Fruit fly (Drosophila melanogaster) whole organism: ENCODE data around the gene sqz.

Experiments
- Dll ChIP-seq: fragments of >200 bp; optimal IDR thresholded peaks from 2 replicates; lab custom pipeline; 2017
- EcR ChIP-seq, 2 experiments: fragments of >200 bp; optimal IDR thresholded peaks; 2 replicates each; lab custom pipeline; 2017; ENCODE audit warnings: missing biosample characterization in 2 of 2, missing genetic modification characterization in 2 of 2, missing genetic modification reagents in 2 of 2
- psq ChIP-seq: fragments of >200 bp; optimal IDR thresholded peaks from 2 replicates; lab custom pipeline; 2017

dm6 chr3R:19132146-19132833 is 31.7 kb upstream of the sqz start, which contains the start of gene Cyp12a5:
- no peak for TF ChIP-seq EcR (GFP tag; optimal IDR thresholded peaks at IDR 0.05; lab: Kevin White, UChicago)
- TF ChIP-seq psq (lab: Kevin White, UChicago), result no peak
- no peak for TF ChIP-seq Dll
